Worm (Caenorhabditis elegans): Measurements from ENCODE around the gene srh-239.

Gene srh-239

DNA sequence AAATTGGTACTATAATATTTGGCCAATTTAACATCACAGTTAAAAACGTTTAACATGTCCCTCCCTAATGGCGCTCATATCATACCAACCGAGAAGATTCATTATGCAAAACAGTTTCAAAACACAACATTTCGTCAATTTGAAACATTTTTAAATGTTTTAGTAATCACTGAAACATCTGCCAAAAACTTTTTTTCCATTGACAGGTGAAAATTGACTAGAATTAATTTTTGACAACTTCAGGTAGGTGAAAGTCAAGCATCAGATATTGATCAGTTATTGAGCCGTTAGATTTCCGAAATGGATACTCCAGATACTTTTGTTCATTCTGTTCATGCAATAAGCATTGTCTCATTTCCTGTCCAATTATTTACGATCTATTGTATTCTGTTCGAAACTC, 38.6 kb upstream of the srh-239 start, which contains the start of gene srh-257:
Gene srh-257 (plus strand): TSS at position 301 of the 400 bp plus-strand sequence.
- TF ChIP-seq Y79H2A.3 (GFP tag; conservative IDR thresholded peaks at IDR 0.05) (no peak), ceh-79 (tag; optimal IDR thresholded peaks at IDR 0.05) (no peak), B0336.3 (GFP tag; IDR thresholded peaks at IDR 0.05) (no peak), ceh-91 (GFP tag; IDR thresholded peaks at IDR 0.05) (no peak), zim-3 (tag; optimal IDR thresholded peaks at IDR 0.05) (no peak), pha-4 (tag; optimal IDR thresholded peaks at IDR 0.05) (no peak), lsy-27 (tag; optimal IDR thresholded peaks at IDR 0.05; ENCODE audit: borderline replicate concordance, insufficient read depth) (no peak), ZK185.1 (tag; optimal IDR thresholded peaks at IDR 0.05; ENCODE audit: poor library complexity, severe bottlenecking) (no peak), attf-6 (GFP tag; IDR thresholded peaks at IDR 0.05) (no peak), fkh-3 (tag; optimal IDR thresholded peaks at IDR 0.05) (no peak), nfyb-1 (GFP tag; IDR thresholded peaks at IDR 0.05) (no peak), F55B11.4 (tag; optimal IDR thresholded peaks at IDR 0.05; ENCODE audit: borderline replicate concordance, insufficient read depth) (no peak), hmg-1.2 (GFP tag; IDR thresholded peaks at IDR 0.05) (no peak), ceh-27 (GFP tag; optimal IDR thresholded peaks at IDR 0.05) (no peak), somi-1 (GFP tag; optimal IDR thresholded peaks at IDR 0.05) (no peak), bed-2 (GFP tag; IDR thresholded peaks at IDR 0.05) (no peak), dpl-1 (GFP tag; optimal IDR thresholded peaks at IDR 0.05) (no peak), Y53F4B.3 (GFP tag; IDR thresholded peaks at IDR 0.05) (no peak), pbrm-1 (GFP tag; IDR thresholded peaks at IDR 0.05) (no peak), ztf-25 (GFP tag; IDR thresholded peaks at IDR 0.05) (no peak)

DNA sequence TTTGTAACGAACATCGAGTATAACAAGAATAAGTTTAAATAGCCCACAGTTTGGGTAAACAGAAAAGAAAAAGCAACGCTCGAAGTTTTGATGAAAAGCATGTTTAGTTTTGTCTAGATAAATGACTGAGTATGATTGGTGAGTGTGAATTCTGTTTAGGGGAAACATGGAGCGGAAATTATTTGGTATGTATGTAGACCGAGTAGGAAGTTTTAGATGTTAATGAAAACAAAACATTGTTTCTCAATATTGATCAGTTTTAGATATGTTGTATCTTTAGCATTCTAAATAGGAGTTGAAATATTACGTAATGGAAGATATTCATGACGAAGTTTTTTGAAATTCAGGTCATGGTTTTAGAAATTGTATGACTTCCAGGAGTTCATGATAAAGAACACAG, 32.9 kb upstream of the srh-239 start, which contains the start of gene srbc-63:
Gene srbc-63 (minus strand): TSS at position 101 of the 400 bp plus-strand sequence.
- TF ChIP-seq chd-7 (tag; optimal IDR thresholded peaks at IDR 0.05) (no peak), mxl-1 (tag; optimal IDR thresholded peaks at IDR 0.05) (no peak), rec-8 (tag; optimal IDR thresholded peaks at IDR 0.05) (no peak), madf-8 (GFP tag; conservative IDR thresholded peaks at IDR 0.05) (no peak), unc-130 (GFP tag; optimal IDR thresholded peaks at IDR 0.05) (no peak), lin-54 (GFP tag; optimal IDR thresholded peaks at IDR 0.05) (no peak), nfya-2 (GFP tag; IDR thresholded peaks at IDR 0.05) (no peak), tlf-1 (GFP tag; optimal IDR thresholded peaks at IDR 0.05) (no peak), nhr-179 (tag; optimal IDR thresholded peaks at IDR 0.05) (no peak), hlh-12 (tag; optimal IDR thresholded peaks at IDR 0.05) (no peak), F23B12.7 (tag; optimal IDR thresholded peaks at IDR 0.05; ENCODE audit: insufficient read depth) (no peak), B0035.1 (tag; optimal IDR thresholded peaks at IDR 0.05) (no peak)

DNA sequence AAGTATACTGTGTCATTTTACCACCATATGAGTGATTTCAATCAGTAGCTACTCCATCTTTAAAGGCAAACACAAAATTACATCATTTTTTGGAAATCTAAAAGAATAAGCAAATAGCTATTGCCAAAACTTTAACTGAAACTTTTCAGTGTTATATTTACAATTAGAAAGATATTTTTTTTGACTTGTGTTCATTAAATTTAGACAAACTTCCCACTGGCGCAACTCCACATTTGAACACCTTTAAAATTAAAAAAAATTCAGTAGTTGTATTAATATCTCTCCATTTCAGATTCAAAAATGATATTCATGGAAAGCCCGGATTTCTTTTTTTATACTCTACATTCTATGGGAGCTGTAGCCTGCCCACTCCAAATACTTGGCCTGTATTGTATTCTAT, 31.7 kb upstream of the srh-239 start, which contains the start of gene srh-264:
Gene srh-264 (plus strand): TSS at position 301 of the 400 bp plus-strand sequence.
- TF ChIP-seq lin-40 (tag; optimal IDR thresholded peaks at IDR 0.05) (no peak), Y56A3A.18 (GFP tag; IDR thresholded peaks at IDR 0.05) (no peak), attf-6 (GFP tag; IDR thresholded peaks at IDR 0.05) (no peak), xnd-1 (tag; optimal IDR thresholded peaks at IDR 0.05) (no peak), ztf-6 (GFP tag; IDR thresholded peaks at IDR 0.05) (no peak), Y53F4B.3 (GFP tag; IDR thresholded peaks at IDR 0.05) (no peak), sdz-38 (tag; optimal IDR thresholded peaks at IDR 0.05) (no peak), lin-26 (GFP tag; IDR thresholded peaks at IDR 0.05) (no peak), let-607 (tag; optimal IDR thresholded peaks at IDR 0.05) (no peak)

Measured in whole organism, young adult.